Worm (Caenorhabditis elegans): ENCODE data around the gene pqn-79.
"Not testable (repeated sequence)": the region's sequence is repeated elsewhere in the genome, so short reads cannot be mapped to it uniquely, and the experiment has no call there.

ce11 chrIV:15634240-15634789 is 38.9 kb downstream of the pqn-79 start, which contains the start of gene Y105C5A.1274:
- TF ChIP-seq W03F9.2, him-1, dao-5 (tag; optimal IDR thresholded peaks at IDR 0.05): not testable (repeated sequence)

All from whole organism, L4/young adult.